Fruit fly (Drosophila melanogaster): ENCODE results near the gene Coq6.

Gene Coq6

DNA sequence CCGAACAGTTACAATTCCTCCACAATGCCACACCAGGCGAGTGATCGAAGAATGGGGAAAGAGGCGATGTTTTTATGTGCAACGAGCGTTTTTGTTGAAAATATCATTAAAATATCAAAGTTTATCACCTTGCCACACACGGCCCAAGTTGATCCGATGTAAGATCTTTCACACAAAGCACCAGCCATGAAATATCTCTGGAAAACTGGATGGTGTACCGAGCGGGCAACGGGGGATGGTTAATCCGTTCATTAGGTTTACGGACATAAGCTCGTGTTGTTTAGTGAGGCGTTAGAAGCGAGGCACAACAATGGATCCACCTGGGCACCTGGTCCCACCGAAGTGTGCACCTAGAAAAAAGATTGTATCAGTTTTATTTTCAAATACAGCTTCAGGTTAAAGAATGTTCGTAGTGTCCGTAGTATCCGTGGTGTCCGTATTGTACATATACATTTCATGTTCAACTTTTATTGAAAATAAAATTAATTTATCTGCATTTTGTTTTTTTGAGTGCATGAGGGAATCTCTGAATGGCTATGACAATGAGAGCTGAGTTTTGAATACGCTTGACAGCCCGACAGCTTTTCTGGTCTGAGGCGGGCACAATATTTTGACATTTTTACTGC, 35.4 kb downstream of the Coq6 start (continued):
- TF ChIP-seq corto (GFP tag; optimal IDR thresholded peaks at IDR 0.05) (no peak), CG8089 (GFP tag; optimal IDR thresholded peaks at IDR 0.05) (no peak), repo (GFP tag; optimal IDR thresholded peaks at IDR 0.05) (peak; percentile 3), Hmr (GFP tag; optimal IDR thresholded peaks at IDR 0.05) (no peak), CG10565 (GFP tag; optimal IDR thresholded peaks at IDR 0.05) (no peak), slbo (GFP tag; IDR thresholded peaks at IDR 0.05) (peak; percentile 56; the same call in 1 of the 2 replicates), CG8478 (optimal IDR thresholded peaks at IDR 0.05) (no peak), p53 (GFP tag; optimal IDR thresholded peaks at IDR 0.05) (no peak), row (GFP tag; IDR thresholded peaks at IDR 0.05) (peak; percentile 68), eve (GFP tag; optimal IDR thresholded peaks at IDR 0.05) (no peak), CG12219 (GFP tag; optimal IDR thresholded peaks at IDR 0.05) (peak; percentile 36), ems (GFP tag; optimal IDR thresholded peaks at IDR 0.05) (peak; percentile 51), Scr (GFP tag; IDR thresholded peaks at IDR 0.05; ENCODE audit: partially characterized antibody) (no peak), CG10321 (GFP tag; IDR thresholded peaks at IDR 0.05) (no peak; the same call in 1 of the 2 replicates), Xrp1 (GFP tag; IDR thresholded peaks at IDR 0.05) (peak; percentile 80), kah (GFP tag; optimal IDR thresholded peaks at IDR 0.05) (no peak), pb (GFP tag; optimal IDR thresholded peaks at IDR 0.05) (no peak), pita (GFP tag; optimal IDR thresholded peaks at IDR 0.05) (no peak), sqz (GFP tag; optimal IDR thresholded peaks at IDR 0.05) (peak; percentile 19), CG15011 (GFP tag; optimal IDR thresholded peaks at IDR 0.05) (no peak), CG14441 (GFP tag; IDR thresholded peaks at IDR 0.05) (peak; percentile 43), CG12155 (GFP tag; optimal IDR thresholded peaks at IDR 0.05) (peak; percentile 4), CG16863 (GFP tag; optimal IDR thresholded peaks at IDR 0.05) (peak; percentile 34), cas (GFP tag; IDR thresholded peaks at IDR 0.05) (0 out of 2 replicates have a peak, but pooled peaks have one; percentile 21), zfh2 (GFP tag; optimal IDR thresholded peaks at IDR 0.05) (no peak), Poxn (GFP tag; IDR thresholded peaks at IDR 0.05) (no peak), crp (GFP tag; optimal IDR thresholded peaks at IDR 0.05) (no peak), esg (GFP tag; conservative IDR thresholded peaks at IDR 0.05) (peak; percentile 57), Dad (GFP tag; optimal IDR thresholded peaks at IDR 0.05) (peak; percentile 61), CG4854 (GFP tag; optimal IDR thresholded peaks at IDR 0.05) (no peak), CG6272 (GFP tag; IDR thresholded peaks at IDR 0.05) (peak; percentile 39; the same call in 1 of the 2 replicates), Trl (optimal IDR thresholded peaks at IDR 0.05) (no peak), Trl (GFP tag; optimal IDR thresholded peaks at IDR 0.05) (peak; percentile 53), CG4730 (GFP tag; IDR thresholded peaks at IDR 0.05) (peak; percentile 46; the same call in 1 of the 2 replicates), Dll (GFP tag; IDR thresholded peaks at IDR 0.05; ENCODE audit: partially characterized antibody) (no peak), CG17568 (GFP tag; optimal IDR thresholded peaks at IDR 0.05) (peak; percentile 29), Camta (GFP tag; optimal IDR thresholded peaks at IDR 0.05) (peak; percentile 58), cato (GFP tag; optimal IDR thresholded peaks at IDR 0.05; ENCODE audit: borderline replicate concordance) (no peak), CG9876 (GFP tag; optimal IDR thresholded peaks at IDR 0.05) (no peak), pum (GFP tag; optimal IDR thresholded peaks at IDR 0.05) (peak; percentile 29), CG7372 (GFP tag; IDR thresholded peaks at IDR 0.05) (peak; percentile 70), croc (GFP tag; conservative IDR thresholded peaks at IDR 0.05) (peak; percentile 35; the same call in 2 of the 3 replicates), CG7928 (GFP tag; optimal IDR thresholded peaks at IDR 0.05) (no peak), CG10274 (GFP tag; optimal IDR thresholded peaks at IDR 0.05) (no peak), CG15601 (tag; optimal IDR thresholded peaks at IDR 0.05) (peak; percentile 72), Lpt (GFP tag; optimal IDR thresholded peaks at IDR 0.05) (no peak), CG4707 (GFP tag; optimal IDR thresholded peaks at IDR 0.05) (peak; percentile 57), CG9797 (GFP tag; optimal IDR thresholded peaks at IDR 0.05) (no peak), Dip3 (GFP tag; optimal IDR thresholded peaks at IDR 0.05) (no peak), CG10462 (GFP tag; optimal IDR thresholded peaks at IDR 0.05) (peak; percentile 9), lola (GFP tag; optimal IDR thresholded peaks at IDR 0.05) (peak in 1 of 3 experiments; percentile 77)

Data from whole organism, embryonic.